Fruit fly (Drosophila melanogaster) S2 (cell line): ENCODE results near the gene CG6790.

Experiments
- CG8478 ChIP-seq: fragments of >200 bp; optimal IDR thresholded peaks from 2 replicates; lab custom pipeline; 2018
- CTCF ChIP-seq, 2 experiments: fragments of >200 bp; optimal IDR thresholded peaks; 2 replicates each; lab custom pipeline; 2018

DNA sequence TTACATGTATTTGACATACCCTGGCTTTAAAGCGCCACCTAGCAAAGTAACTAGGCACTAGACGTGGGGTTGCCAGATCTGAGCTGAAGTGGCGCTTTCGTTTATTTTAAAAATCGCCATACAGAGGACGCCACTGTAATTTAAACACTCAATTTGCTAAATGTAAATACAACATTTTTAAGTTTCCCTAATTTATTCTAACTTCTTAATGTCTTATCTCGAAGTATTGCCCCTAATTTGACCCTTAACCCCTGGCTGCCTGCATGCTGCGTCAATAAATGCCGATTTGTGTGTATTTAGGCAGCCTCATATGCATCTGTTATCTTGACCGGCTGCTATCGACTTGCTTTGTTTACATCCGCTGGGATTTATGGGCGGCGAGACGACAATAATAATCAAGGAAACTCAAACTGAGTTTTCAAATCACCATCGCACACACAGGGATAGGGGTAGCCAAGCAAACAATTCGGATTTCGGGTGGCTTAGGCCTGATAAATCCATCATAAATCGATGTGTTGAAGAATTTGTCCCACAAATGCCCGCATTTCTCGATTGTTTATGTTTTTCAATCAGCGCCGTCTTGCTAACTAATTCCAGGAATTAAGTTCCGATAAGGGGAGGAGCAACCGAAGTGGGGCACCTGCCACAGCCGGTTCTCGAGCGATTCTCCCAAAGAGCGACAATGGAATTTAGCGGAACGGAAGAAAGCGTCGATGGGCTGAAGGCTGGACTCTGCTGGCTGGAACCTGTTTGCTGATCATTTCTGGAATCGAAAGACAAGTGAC lies 34.9 kb upstream of the CG6790 start:
- TF ChIP-seq CG8478 (lab: Kevin White, UChicago) (no peak), CTCF (optimal IDR thresholded peaks at IDR 0.05; lab: Kevin White, UChicago) (peak; percentile 95 to 98)
